Fruit fly (Drosophila melanogaster): ENCODE results near the gene CG5746.

DNA sequence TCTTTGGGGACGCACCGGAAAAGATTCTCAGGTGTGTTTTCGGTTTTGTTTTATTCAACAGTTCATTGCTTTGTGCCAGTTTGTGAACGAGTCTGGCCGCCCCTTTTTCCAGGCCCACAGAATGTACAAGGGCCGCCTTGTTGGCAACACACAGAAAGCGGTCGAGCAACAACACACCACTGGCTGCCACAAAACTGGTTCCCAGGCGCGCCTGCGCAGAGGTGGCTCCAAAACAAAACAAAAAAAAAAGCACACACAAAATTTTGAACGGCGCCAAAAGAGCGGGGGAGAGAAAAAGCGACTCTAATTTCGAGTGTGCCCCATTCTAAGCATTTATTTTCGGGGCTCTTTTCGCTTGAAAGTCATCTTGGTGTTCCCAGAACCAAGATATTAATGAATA lies 49.4 kb downstream of the CG5746 start:
- no peak for TF ChIP-seq Ssrp (tag; optimal IDR thresholded peaks at IDR 0.05)
- TF ChIP-seq HLHmδ (GFP tag; optimal IDR thresholded peaks at IDR 0.05): no peak
- no peak for TF ChIP-seq CG4707 (GFP tag; optimal IDR thresholded peaks at IDR 0.05)
- TF ChIP-seq Max (GFP tag; optimal IDR thresholded peaks at IDR 0.05): no peak
- no peak for TF ChIP-seq CG8290 (GFP tag; optimal IDR thresholded peaks at IDR 0.05)
- TF ChIP-seq CG8290 (tag; optimal IDR thresholded peaks at IDR 0.05): no peak
- TF ChIP-seq CG4730 (GFP tag; IDR thresholded peaks at IDR 0.05): no peak
- TF ChIP-seq CG6854 (GFP tag; optimal IDR thresholded peaks at IDR 0.05): no peak
- TF ChIP-seq lola (GFP tag; optimal IDR thresholded peaks at IDR 0.05): no peak
